Fruit fly (Drosophila melanogaster) whole organism, embryonic: Measurements from ENCODE around the gene CG3862.
A peak's percentile ranks its signal among the peaks of the same experiment; 100 is the strongest.

Experiments used
- Atf-2 ChIP-seq: fragments of 200-800 bp; sonication (Bioruptor generic); optimal IDR thresholded peaks from 2 replicates; lab custom pipeline; 2016; ENCODE audit warnings: missing biosample characterization, missing genetic modification characterization
- Atf6 ChIP-seq: fragments of 200-800 bp; sonication (Bioruptor generic); IDR thresholded peaks from 2 replicates; pipeline ENCODE4 v1.3.6; 2022; ENCODE audit warnings: missing biosample characterization, missing genetic modification characterization
- Bdp1 ChIP-seq: fragments of 200-800 bp; sonication (Bioruptor generic); optimal IDR thresholded peaks from 3 replicates; lab custom pipeline; 2016; ENCODE audit warnings: missing biosample characterization, missing genetic modification characterization
- CG11456 ChIP-seq: fragments of 200-800 bp; sonication (Bioruptor generic); IDR thresholded peaks from 3 replicates; pipeline ENCODE4 v1.3.6; 2022; ENCODE audit warnings: missing biosample characterization, missing genetic modification characterization
- CG11695 ChIP-seq: fragments of 200-800 bp; sonication (Bioruptor generic); IDR thresholded peaks from 3 replicates; pipeline ENCODE4 v1.3.6; 2022; ENCODE audit warnings: missing biosample characterization, missing genetic modification characterization
- CG12104 ChIP-seq: fragments of 200-800 bp; sonication (Bioruptor generic); optimal IDR thresholded peaks from 3 replicates; lab custom pipeline; 2016; ENCODE audit warnings: missing biosample characterization, missing genetic modification characterization
- CG15514 ChIP-seq: fragments of 200-800 bp; sonication (Bioruptor generic); optimal IDR thresholded peaks from 3 replicates; lab custom pipeline; 2017; ENCODE audit warnings: missing biosample characterization, missing genetic modification characterization, mild to moderate bottlenecking, moderate library complexity, missing genetic modification reagents
- CG17328 ChIP-seq: fragments of 200-800 bp; sonication (Bioruptor generic); IDR thresholded peaks from 2 replicates; pipeline ENCODE4 v1.3.6; 2022; ENCODE audit warnings: missing biosample characterization, missing genetic modification characterization
- CG17359 ChIP-seq: fragments of 200-800 bp; sonication (Bioruptor generic); optimal IDR thresholded peaks from 3 replicates; lab custom pipeline; 2018; ENCODE audit warnings: missing biosample characterization, mild to moderate bottlenecking, missing genetic modification characterization, moderate library complexity
- CG17612 ChIP-seq: fragments of 200-800 bp; sonication (Bioruptor generic); IDR thresholded peaks from 2 replicates; pipeline ENCODE4 v1.3.6; 2022; ENCODE audit warnings: missing biosample characterization, missing genetic modification characterization
- CG18011 ChIP-seq: fragments of 200-800 bp; sonication (Bioruptor generic); optimal IDR thresholded peaks from 2 replicates; lab custom pipeline; 2017; ENCODE audit warnings: missing biosample characterization, missing genetic modification characterization, mild to moderate bottlenecking, moderate library complexity, missing genotype
- CG18476 ChIP-seq: fragments of 200-800 bp; sonication (Bioruptor generic); optimal IDR thresholded peaks from 2 replicates; lab custom pipeline; 2016; ENCODE audit warnings: missing biosample characterization, mild to moderate bottlenecking, missing genetic modification characterization
- CG31441 ChIP-seq: fragments of 200-800 bp; sonication (Bioruptor generic); IDR thresholded peaks from 2 replicates; pipeline ENCODE4 v1.3.6; 2022; ENCODE audit warnings: missing biosample characterization, missing genetic modification characterization
- CG4707 ChIP-seq: fragments of 200-800 bp; sonication (Bioruptor generic); optimal IDR thresholded peaks from 2 replicates; lab custom pipeline; 2018; ENCODE audit warnings: missing biosample characterization, mild to moderate bottlenecking, missing genetic modification characterization, moderate library complexity
- CG5180 ChIP-seq: fragments of 200-800 bp; sonication (Bioruptor generic); optimal IDR thresholded peaks from 3 replicates; lab custom pipeline; 2017; ENCODE audit warnings: missing biosample characterization, missing genetic modification characterization, mild to moderate bottlenecking, moderate library complexity, missing genetic modification reagents
- CG5245 ChIP-seq: fragments of 200-800 bp; sonication (Bioruptor generic); optimal IDR thresholded peaks from 3 replicates; lab custom pipeline; 2016; ENCODE audit warnings: missing biosample characterization, missing genetic modification characterization
- CG7987 ChIP-seq: fragments of 200-800 bp; sonication (Bioruptor generic); optimal IDR thresholded peaks from 2 replicates; lab custom pipeline; 2018; ENCODE audit warnings: missing biosample characterization, mild to moderate bottlenecking, missing genetic modification characterization, moderate library complexity
- CG8359 ChIP-seq: fragments of 200-800 bp; sonication (Bioruptor generic); optimal IDR thresholded peaks from 2 replicates; lab custom pipeline; 2017; ENCODE audit warnings: missing biosample characterization, mild to moderate bottlenecking, missing genetic modification characterization, borderline replicate concordance
- CG8388 ChIP-seq: fragments of 200-800 bp; sonication (Bioruptor generic); optimal IDR thresholded peaks from 2 replicates; lab custom pipeline; 2019; ENCODE audit warnings: missing biosample characterization, mild to moderate bottlenecking, missing genetic modification characterization, moderate library complexity
- CkIIα-i1 ChIP-seq: fragments of 200-800 bp; sonication (Bioruptor generic); IDR thresholded peaks from 2 replicates; pipeline ENCODE4 v1.3.6; 2022; ENCODE audit warnings: missing biosample characterization, missing genetic modification characterization
- Deaf1 ChIP-seq: fragments of 200-800 bp; optimal IDR thresholded peaks from 3 replicates; lab custom pipeline; 2019; ENCODE audit warnings: missing biosample characterization, mild to moderate bottlenecking, missing genetic modification characterization, moderate library complexity
- Dip3 ChIP-seq: fragments of 200-800 bp; sonication (Bioruptor generic); optimal IDR thresholded peaks from 3 replicates; lab custom pipeline; 2016; ENCODE audit warnings: missing biosample characterization, missing genetic modification characterization
- Meics ChIP-seq: fragments of 200-800 bp; sonication (Bioruptor generic); optimal IDR thresholded peaks from 2 replicates; lab custom pipeline; 2017; ENCODE audit warnings: missing biosample characterization, mild to moderate bottlenecking, missing genetic modification characterization
- Mes4 ChIP-seq: fragments of 200-800 bp; sonication (Bioruptor generic); optimal IDR thresholded peaks from 2 replicates; lab custom pipeline; 2016; ENCODE audit warnings: missing biosample characterization, missing genetic modification characterization
- Neu2 ChIP-seq: fragments of 200-800 bp; sonication (Bioruptor generic); optimal IDR thresholded peaks from 3 replicates; lab custom pipeline; 2016; ENCODE audit warnings: missing biosample characterization, missing genetic modification characterization, borderline replicate concordance
- Nf-YB ChIP-seq: fragments of 200-800 bp; sonication (Bioruptor generic); optimal IDR thresholded peaks from 3 replicates; lab custom pipeline; 2019; ENCODE audit warnings: missing biosample characterization, mild to moderate bottlenecking, missing genetic modification characterization, moderate library complexity
- Opbp ChIP-seq: fragments of 200-800 bp; sonication (Bioruptor generic); IDR thresholded peaks from 3 replicates; pipeline ENCODE4 v1.3.6; 2022; ENCODE audit warnings: missing biosample characterization, missing genetic modification characterization; ENCODE audit not compliant: partially characterized antibody
- Poxn ChIP-seq: fragments of 200-800 bp; sonication (Bioruptor generic); IDR thresholded peaks from 2 replicates; pipeline ENCODE4 v1.3.6; 2022; ENCODE audit warnings: missing biosample characterization, missing genetic modification characterization
- Rfx ChIP-seq: fragments of 200-800 bp; sonication (Bioruptor generic); IDR thresholded peaks from 2 replicates; pipeline ENCODE4 v1.3.6; 2022; ENCODE audit warnings: missing biosample characterization, missing genetic modification characterization
- Sox100B ChIP-seq: fragments of 200-800 bp; sonication (Bioruptor generic); optimal IDR thresholded peaks from 3 replicates; lab custom pipeline; 2018; ENCODE audit warnings: missing biosample characterization, mild to moderate bottlenecking, missing genetic modification characterization
- Ssrp ChIP-seq: fragments of 200-800 bp; sonication (Bioruptor generic); optimal IDR thresholded peaks from 2 replicates; lab custom pipeline; 2018; ENCODE audit warnings: missing biosample characterization, mild to moderate bottlenecking, missing genetic modification characterization, moderate library complexity
- corto ChIP-seq: fragments of 200-800 bp; sonication (Bioruptor generic); optimal IDR thresholded peaks from 2 replicates; lab custom pipeline; 2016; ENCODE audit warnings: missing biosample characterization, mild to moderate bottlenecking, missing genetic modification characterization, moderate library complexity
- croc ChIP-seq: fragments of 200-800 bp; sonication (Bioruptor generic); conservative IDR thresholded peaks from 3 replicates; pipeline ENCODE4 v1.3.6; 2022; ENCODE audit warnings: missing biosample characterization, missing genetic modification characterization
- eve ChIP-seq, 2 experiments: fragments of >200 bp; optimal IDR thresholded peaks; 2 replicates each; lab custom pipeline; 2017; ENCODE audit warnings: missing biosample characterization in 2 of 2, missing genetic modification characterization in 2 of 2
- fd96Cb ChIP-seq: fragments of 200-800 bp; sonication (Bioruptor generic); optimal IDR thresholded peaks from 2 replicates; lab custom pipeline; 2018; ENCODE audit warnings: missing biosample characterization, mild to moderate bottlenecking, missing genetic modification characterization, moderate library complexity
- gcm2 ChIP-seq: fragments of 200-800 bp; sonication (Bioruptor generic); optimal IDR thresholded peaks from 2 replicates; lab custom pipeline; 2016; ENCODE audit warnings: missing biosample characterization, missing genetic modification characterization
- hbn ChIP-seq: fragments of 200-800 bp; sonication (Bioruptor generic); IDR thresholded peaks from 2 replicates; pipeline ENCODE4 v1.3.6; 2022; ENCODE audit warnings: missing biosample characterization, missing genetic modification characterization; ENCODE audit not compliant: partially characterized antibody
- hkb ChIP-seq, 2 experiments: fragments of 200-800 bp in 1 of 2; fragments of >200 bp in 1 of 2; sonication (Bioruptor generic) in 1 of 2; IDR thresholded peaks in 1 of 2; optimal IDR thresholded peaks in 1 of 2; 2 replicates each; pipeline versions ENCODE4 v1.3.6 to Lab custom; 2017 to 2022; ENCODE audit warnings: missing biosample characterization in 1 of 2, missing genetic modification characterization in 1 of 2
- insv ChIP-seq, 2 experiments: fragments of 200-800 bp; sonication (Bioruptor generic); optimal IDR thresholded peaks; 3 replicates each; lab custom pipeline; 2016 to 2018; ENCODE audit warnings: missing biosample characterization in 2 of 2, missing genetic modification characterization in 2 of 2
- knrl ChIP-seq: fragments of 200-800 bp; sonication (Bioruptor generic); IDR thresholded peaks from 3 replicates; pipeline ENCODE4 v1.3.6; 2022; ENCODE audit warnings: missing biosample characterization, missing genetic modification characterization; ENCODE audit not compliant: partially characterized antibody
- nerfin-1 ChIP-seq: fragments of 200-800 bp; sonication (Bioruptor generic); optimal IDR thresholded peaks from 3 replicates; lab custom pipeline; 2019; ENCODE audit warnings: missing biosample characterization, mild to moderate bottlenecking, missing genetic modification characterization, moderate library complexity
- p53 ChIP-seq: fragments of 200-800 bp; sonication (Bioruptor generic); optimal IDR thresholded peaks from 2 replicates; lab custom pipeline; 2016; ENCODE audit warnings: missing biosample characterization, missing genetic modification characterization
- peb ChIP-seq: fragments of 200-800 bp; sonication (Bioruptor generic); IDR thresholded peaks from 2 replicates; pipeline ENCODE4 v1.3.6; 2022; ENCODE audit warnings: missing biosample characterization, missing genetic modification characterization
- sd ChIP-seq: fragments of 200-800 bp; sonication (Bioruptor generic); optimal IDR thresholded peaks from 3 replicates; lab custom pipeline; 2018; ENCODE audit warnings: missing biosample characterization, mild to moderate bottlenecking, missing genetic modification characterization, moderate library complexity
- sens ChIP-seq: fragments of 200-800 bp; sonication (Bioruptor generic); peaks from one replicate; lab custom pipeline; 2016; ENCODE audit warnings: missing biosample characterization, missing genetic modification characterization
- slou ChIP-seq: fragments of 200-800 bp; sonication (Bioruptor generic); optimal IDR thresholded peaks from 3 replicates; lab custom pipeline; 2016; ENCODE audit warnings: missing biosample characterization, missing genetic modification characterization
- sob ChIP-seq: fragments of 200-800 bp; sonication (Bioruptor generic); IDR thresholded peaks from 2 replicates; pipeline ENCODE4 v1.3.6; 2022; ENCODE audit warnings: missing biosample characterization, missing genetic modification characterization
- tap ChIP-seq: fragments of 200-800 bp; optimal IDR thresholded peaks from 3 replicates; lab custom pipeline; 2019; ENCODE audit warnings: missing biosample characterization, mild to moderate bottlenecking, missing genetic modification characterization, moderate library complexity
- tio ChIP-seq: fragments of 200-800 bp; sonication (Bioruptor generic); optimal IDR thresholded peaks from 2 replicates; lab custom pipeline; 2017; ENCODE audit warnings: missing biosample characterization, missing genetic modification characterization, inconsistent platforms

CG3862 gene

dm6 chr2L:873724-874504 is 48.3 kb upstream of the CG3862 start (continued):
- TF ChIP-seq CG5180 (GFP tag; lab: Kevin White, UChicago) (no peak), gcm2 (GFP tag; lab: Kevin White, UChicago) (no peak), corto (no peak), CG18011 (no peak), fd96Cb (tag; lab: Kevin White, UChicago) (no peak), Rfx (GFP tag; lab: Robert Waterston, UW) (no peak), peb (GFP tag; lab: Robert Waterston, UW) (no peak), CG4707 (GFP tag; lab: Kevin White, UChicago) (no peak), knrl (GFP tag; lab: Robert Waterston, UW) (0 out of 3 replicates have a peak, but pooled peaks have one; percentile 16), Ssrp (tag; lab: Kevin White, UChicago) (peak; percentile 17), Meics (GFP tag; lab: Kevin White, UChicago) (no peak), CkIIα-i1 (GFP tag; lab: Robert Waterston, UW) (no peak), CG17359 (tag; lab: Kevin White, UChicago) (no peak), CG17612 (no peak), p53 (GFP tag; lab: Kevin White, UChicago) (no peak), tap (no peak), CG18476 (GFP tag; lab: Kevin White, UChicago) (peak; percentile 83), Nf-YB (GFP tag; lab: Kevin White, UChicago) (no peak), sens (GFP tag; lab: Kevin White, UChicago) (peak; percentile 9), CG31441 (no peak), Sox100B (GFP tag; lab: Kevin White, UChicago) (no peak), CG12104 (GFP tag; lab: Kevin White, UChicago) (no peak), Deaf1 (tag; lab: Kevin White, UChicago) (peak; percentile 62), slou (GFP tag; lab: Kevin White, UChicago) (no peak), hkb (optimal IDR thresholded peaks at IDR 0.05; lab: Kevin White, UChicago) (peak; percentile 36), hkb (GFP tag; IDR thresholded peaks at IDR 0.05; lab: Robert Waterston, UW) (no peak), tio (GFP tag; lab: Kevin White, UChicago) (no peak), CG8388 (GFP tag; lab: Kevin White, UChicago) (no peak), Dip3 (no peak), Opbp (GFP tag; lab: Robert Waterston, UW) (0 out of 3 replicates have a peak, but pooled peaks have one; percentile 37), sd (no peak), sob (GFP tag; lab: Robert Waterston, UW) (peak; percentile 38), Neu2 (GFP tag; lab: Kevin White, UChicago) (no peak), nerfin-1 (tag; lab: Kevin White, UChicago) (no peak), CG5245 (GFP tag; lab: Kevin White, UChicago) (no peak), CG17328 (GFP tag; lab: Robert Waterston, UW) (no peak), CG11695 (GFP tag; lab: Robert Waterston, UW) (no peak), Mes4 (GFP tag; lab: Kevin White, UChicago) (no peak), CG8359 (GFP tag; lab: Kevin White, UChicago) (no peak), Atf6 (GFP tag; lab: Robert Waterston, UW) (0 out of 2 replicates have a peak, but pooled peaks have one; percentile 8), croc (GFP tag; lab: Robert Waterston, UW) (no peak), eve (GFP tag; optimal IDR thresholded peaks at IDR 0.05; lab: Kevin White, UChicago) (no peak), Poxn (GFP tag; lab: Robert Waterston, UW) (no peak), CG7987 (GFP tag; lab: Kevin White, UChicago) (no peak), CG11456 (GFP tag; lab: Robert Waterston, UW) (no peak), Bdp1 (GFP tag; lab: Kevin White, UChicago) (no peak), insv (GFP tag; optimal IDR thresholded peaks at IDR 0.05; lab: Kevin White, UChicago) (no peak), CG15514 (GFP tag; lab: Kevin White, UChicago) (no peak), hbn (GFP tag; lab: Robert Waterston, UW) (no peak), Atf-2 (no peak)
